Fruit fly (Drosophila melanogaster): ENCODE data around the gene superdeath.

DNA sequence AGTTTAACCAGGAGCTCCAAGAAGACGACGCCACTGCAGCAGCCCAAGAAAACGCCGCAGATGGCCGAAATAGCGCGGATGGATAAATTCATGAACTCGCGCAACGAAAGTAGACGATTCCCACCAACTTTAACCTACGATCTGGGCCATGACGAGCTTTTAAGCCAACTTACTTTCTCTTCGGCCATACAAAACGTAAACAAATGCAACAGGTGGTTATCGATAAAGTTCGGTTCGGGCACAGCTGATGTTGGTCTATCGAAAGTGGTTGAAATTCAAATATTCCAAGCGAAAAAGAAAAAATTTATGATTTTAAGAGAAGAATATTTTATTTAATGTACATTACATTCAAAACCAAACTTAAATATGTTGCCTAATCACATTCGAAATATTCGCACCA lies 8.2 kb downstream of the superdeath start, which contains the start of gene CG14511:
- TF ChIP-seq Sin3A (optimal IDR thresholded peaks at IDR 0.05) = no peak
- TF ChIP-seq ttk (optimal IDR thresholded peaks at IDR 0.05) = no peak

Data from Kc167 (cell line).